Fruit fly (Drosophila melanogaster) whole organism, embryonic: ENCODE results near the gene wds.

Experiments
- Adf1 ChIP-seq: fragments of 200-800 bp; sonication (Bioruptor generic); IDR thresholded peaks from 2 replicates; pipeline ENCODE4 v1.3.6; 2022; ENCODE audit warnings: missing biosample characterization, missing genetic modification characterization
- Bgb ChIP-seq: fragments of 200-800 bp; sonication (Bioruptor generic); IDR thresholded peaks from 2 replicates; pipeline ENCODE4 v1.3.6; 2022; ENCODE audit warnings: missing biosample characterization, missing genetic modification characterization; ENCODE audit not compliant: partially characterized antibody
- CG10431 ChIP-seq: fragments of 200-800 bp; sonication (Bioruptor generic); optimal IDR thresholded peaks from 3 replicates; lab custom pipeline; 2018; ENCODE audit warnings: missing biosample characterization, mild to moderate bottlenecking, missing genetic modification characterization
- CG12104 ChIP-seq: fragments of 200-800 bp; sonication (Bioruptor generic); optimal IDR thresholded peaks from 3 replicates; lab custom pipeline; 2016; ENCODE audit warnings: missing biosample characterization, missing genetic modification characterization
- CG12299 ChIP-seq: fragments of 200-800 bp; sonication (Bioruptor generic); optimal IDR thresholded peaks from 2 replicates; lab custom pipeline; 2018; ENCODE audit warnings: missing biosample characterization, mild to moderate bottlenecking, missing genetic modification characterization
- CG12659 ChIP-seq: fragments of 200-800 bp; sonication (Bioruptor generic); optimal IDR thresholded peaks from 3 replicates; lab custom pipeline; 2017; ENCODE audit warnings: mild to moderate bottlenecking, missing biosample characterization, missing genetic modification reagents, missing genetic modification characterization
- CG13296 ChIP-seq: fragments of 200-800 bp; sonication (Bioruptor generic); optimal IDR thresholded peaks from 3 replicates; lab custom pipeline; 2018; ENCODE audit warnings: missing biosample characterization, mild to moderate bottlenecking, missing genetic modification characterization
- CG14050 ChIP-seq: fragments of 200-800 bp; sonication (Bioruptor generic); IDR thresholded peaks from 3 replicates; pipeline ENCODE4 v1.3.6; 2022; ENCODE audit warnings: missing biosample characterization, missing genetic modification characterization
- CG14441 ChIP-seq: fragments of 200-800 bp; sonication (Bioruptor generic); IDR thresholded peaks from 2 replicates; pipeline ENCODE4 v1.3.6; 2022; ENCODE audit warnings: missing biosample characterization, missing genetic modification characterization
- CG14965 ChIP-seq: fragments of 200-800 bp; sonication (Bioruptor generic); optimal IDR thresholded peaks from 2 replicates; lab custom pipeline; 2016; ENCODE audit warnings: missing biosample characterization, missing genetic modification characterization, borderline replicate concordance
- CG15011 ChIP-seq: fragments of 200-800 bp; sonication (Bioruptor generic); optimal IDR thresholded peaks from 3 replicates; lab custom pipeline; 2018; ENCODE audit warnings: missing biosample characterization, mild to moderate bottlenecking, missing genetic modification characterization
- CG15514 ChIP-seq: fragments of 200-800 bp; sonication (Bioruptor generic); optimal IDR thresholded peaks from 3 replicates; lab custom pipeline; 2017; ENCODE audit warnings: missing biosample characterization, missing genetic modification characterization, mild to moderate bottlenecking, moderate library complexity, missing genetic modification reagents
- CG17829 ChIP-seq: fragments of 200-800 bp; optimal IDR thresholded peaks from 2 replicates; lab custom pipeline; 2019; ENCODE audit warnings: missing biosample characterization, mild to moderate bottlenecking, missing genetic modification characterization, moderate library complexity
- CG2889 ChIP-seq: fragments of 200-800 bp; sonication (Bioruptor generic); IDR thresholded peaks from 3 replicates; pipeline ENCODE4 v1.3.6; 2022; ENCODE audit warnings: missing biosample characterization, missing genetic modification characterization
- CG30403 ChIP-seq: fragments of 200-800 bp; sonication (Bioruptor generic); optimal IDR thresholded peaks from 3 replicates; lab custom pipeline; 2016; ENCODE audit warnings: missing biosample characterization, missing genetic modification characterization
- CG31224 ChIP-seq: fragments of 200-800 bp; sonication (Bioruptor generic); IDR thresholded peaks from 2 replicates; pipeline ENCODE4 v1.3.6; 2022; ENCODE audit warnings: missing biosample characterization, missing genetic modification characterization
- CG34376 ChIP-seq: fragments of 200-800 bp; sonication (Bioruptor generic); optimal IDR thresholded peaks from 2 replicates; lab custom pipeline; 2018; ENCODE audit warnings: missing biosample characterization, mild to moderate bottlenecking, missing genetic modification characterization
- CG3838 ChIP-seq: fragments of 200-800 bp; sonication (Bioruptor generic); optimal IDR thresholded peaks from 3 replicates; lab custom pipeline; 2016; ENCODE audit warnings: missing biosample characterization, missing genetic modification characterization
- CG3995 ChIP-seq: fragments of 200-800 bp; sonication (Bioruptor generic); optimal IDR thresholded peaks from 3 replicates; lab custom pipeline; 2016; ENCODE audit warnings: missing biosample characterization, missing genetic modification characterization
- CG4730 ChIP-seq: fragments of 200-800 bp; sonication (Bioruptor generic); IDR thresholded peaks from 2 replicates; pipeline ENCODE4 v1.3.6; 2022; ENCODE audit warnings: missing biosample characterization, missing genetic modification characterization
- CG4820 ChIP-seq: fragments of 200-800 bp; sonication (Bioruptor generic); optimal IDR thresholded peaks from 3 replicates; lab custom pipeline; 2016; ENCODE audit warnings: missing biosample characterization, missing genetic modification characterization
- CG5953 ChIP-seq: fragments of 200-800 bp; sonication (Bioruptor generic); IDR thresholded peaks from 2 replicates; pipeline ENCODE4 v1.3.6; 2022; ENCODE audit warnings: missing biosample characterization, missing genetic modification characterization
- CG6689 ChIP-seq: fragments of 200-800 bp; sonication (Bioruptor generic); IDR thresholded peaks from 2 replicates; pipeline ENCODE4 v1.3.6; 2022; ENCODE audit warnings: missing biosample characterization, missing genetic modification characterization
- CG6813 ChIP-seq: fragments of 200-800 bp; sonication (Bioruptor generic); optimal IDR thresholded peaks from 2 replicates; lab custom pipeline; 2017; ENCODE audit warnings: missing biosample characterization, missing genetic modification characterization, mild to moderate bottlenecking, moderate library complexity, missing genetic modification reagents
- CG7372 ChIP-seq: fragments of 200-800 bp; sonication (Bioruptor generic); IDR thresholded peaks from 2 replicates; pipeline ENCODE4 v1.3.6; 2022; ENCODE audit warnings: missing biosample characterization, missing genetic modification characterization
- CG8765 ChIP-seq: fragments of 200-800 bp; sonication (Bioruptor generic); IDR thresholded peaks from 2 replicates; pipeline ENCODE4 v1.3.6; 2022; ENCODE audit warnings: missing biosample characterization, missing genetic modification characterization
- Dad ChIP-seq: fragments of 200-800 bp; sonication (Bioruptor generic); optimal IDR thresholded peaks from 3 replicates; lab custom pipeline; 2016; ENCODE audit warnings: missing biosample characterization, missing genetic modification characterization
- Dbx ChIP-seq: fragments of 200-800 bp; sonication (Bioruptor generic); IDR thresholded peaks from 3 replicates; pipeline ENCODE4 v1.3.6; 2022; ENCODE audit warnings: missing biosample characterization, missing genetic modification characterization
- Dfd ChIP-seq, 2 experiments: fragments of >200 bp; optimal IDR thresholded peaks; 2 replicates each; lab custom pipeline; 2017; ENCODE audit warnings: missing biosample characterization in 2 of 2, missing genetic modification characterization in 2 of 2
- Dip3 ChIP-seq: fragments of 200-800 bp; sonication (Bioruptor generic); optimal IDR thresholded peaks from 3 replicates; lab custom pipeline; 2016; ENCODE audit warnings: missing biosample characterization, missing genetic modification characterization
- Doc2 ChIP-seq: fragments of 200-800 bp; sonication (Bioruptor generic); IDR thresholded peaks from 2 replicates; pipeline ENCODE4 v1.3.6; 2022; ENCODE audit warnings: missing biosample characterization, missing genetic modification characterization
- Doc3 ChIP-seq: fragments of 200-800 bp; sonication (Bioruptor generic); IDR thresholded peaks from 3 replicates; pipeline ENCODE4 v1.3.6; 2022; ENCODE audit warnings: missing biosample characterization, missing genetic modification characterization; ENCODE audit not compliant: partially characterized antibody
- Ets65A ChIP-seq: fragments of 200-800 bp; sonication (Bioruptor generic); peaks from one replicate; lab custom pipeline; 2016; ENCODE audit warnings: missing biosample characterization, missing genetic modification characterization
- Fer3 ChIP-seq: fragments of 200-800 bp; sonication (Bioruptor generic); optimal IDR thresholded peaks from 2 replicates; lab custom pipeline; 2018; ENCODE audit warnings: missing biosample characterization, mild to moderate bottlenecking, missing genetic modification characterization, moderate library complexity
- HLH3B ChIP-seq: fragments of 200-800 bp; sonication (Bioruptor generic); IDR thresholded peaks from 2 replicates; pipeline ENCODE4 v1.3.6; 2022; ENCODE audit warnings: missing biosample characterization, missing genetic modification characterization
- Hand ChIP-seq: fragments of 200-800 bp; sonication (Bioruptor generic); optimal IDR thresholded peaks from 2 replicates; lab custom pipeline; 2017; ENCODE audit warnings: mild to moderate bottlenecking, missing biosample characterization, missing genetic modification reagents, missing genetic modification characterization
- Mes4 ChIP-seq: fragments of 200-800 bp; sonication (Bioruptor generic); optimal IDR thresholded peaks from 2 replicates; lab custom pipeline; 2016; ENCODE audit warnings: missing biosample characterization, missing genetic modification characterization
- Neu2 ChIP-seq: fragments of 200-800 bp; sonication (Bioruptor generic); optimal IDR thresholded peaks from 3 replicates; lab custom pipeline; 2016; ENCODE audit warnings: missing biosample characterization, missing genetic modification characterization, borderline replicate concordance
- Oaz ChIP-seq: fragments of 200-800 bp; sonication (Bioruptor generic); IDR thresholded peaks from 2 replicates; pipeline ENCODE4 v1.3.6; 2022; ENCODE audit warnings: missing biosample characterization, missing genetic modification characterization
- Oli ChIP-seq: fragments of 200-800 bp; sonication (Bioruptor generic); optimal IDR thresholded peaks from 2 replicates; lab custom pipeline; 2018; ENCODE audit warnings: missing biosample characterization, mild to moderate bottlenecking, missing genetic modification characterization, moderate library complexity
- caup ChIP-seq: fragments of 200-800 bp; sonication (Bioruptor generic); optimal IDR thresholded peaks from 3 replicates; lab custom pipeline; 2017; ENCODE audit warnings: missing biosample characterization, mild to moderate bottlenecking, missing genetic modification characterization, moderate library complexity; ENCODE audit not compliant: severe bottlenecking
- corto ChIP-seq: fragments of 200-800 bp; sonication (Bioruptor generic); optimal IDR thresholded peaks from 2 replicates; lab custom pipeline; 2016; ENCODE audit warnings: missing biosample characterization, mild to moderate bottlenecking, missing genetic modification characterization, moderate library complexity
- cwo ChIP-seq: fragments of 200-800 bp; sonication (Bioruptor generic); optimal IDR thresholded peaks from 3 replicates; lab custom pipeline; 2017; ENCODE audit warnings: missing biosample characterization, missing genetic modification characterization, mild to moderate bottlenecking, moderate library complexity, missing genetic modification reagents
- da ChIP-seq: fragments of 200-800 bp; sonication (Bioruptor generic); optimal IDR thresholded peaks from 2 replicates; lab custom pipeline; 2016; ENCODE audit warnings: missing biosample characterization, missing genetic modification characterization
- dpn ChIP-seq, 2 experiments: fragments of 200-800 bp; sonication (Bioruptor generic); optimal IDR thresholded peaks; 3 replicates each; lab custom pipeline; 2016; ENCODE audit warnings: missing biosample characterization in 2 of 2, missing genetic modification characterization in 2 of 2
- en ChIP-seq: fragments of 200-800 bp; sonication (Bioruptor generic); optimal IDR thresholded peaks from 2 replicates; lab custom pipeline; 2016; ENCODE audit warnings: missing biosample characterization, missing genetic modification characterization
- seq ChIP-seq: fragments of 200-800 bp; sonication (Bioruptor generic); IDR thresholded peaks from 2 replicates; pipeline ENCODE4 v1.3.6; 2022; ENCODE audit warnings: missing biosample characterization, missing genetic modification characterization
- slbo ChIP-seq: fragments of 200-800 bp; sonication (Bioruptor generic); IDR thresholded peaks from 2 replicates; pipeline ENCODE4 v1.3.6; 2022; ENCODE audit warnings: missing biosample characterization, missing genetic modification characterization
- sug ChIP-seq: fragments of 200-800 bp; optimal IDR thresholded peaks from 2 replicates; lab custom pipeline; 2019; ENCODE audit warnings: missing biosample characterization, mild to moderate bottlenecking, missing genetic modification characterization, moderate library complexity
- z ChIP-seq: fragments of 200-800 bp; sonication (Bioruptor generic); IDR thresholded peaks from 3 replicates; pipeline ENCODE4 v1.3.6; 2022; ENCODE audit warnings: missing biosample characterization, missing genetic modification characterization

wds gene

DNA sequence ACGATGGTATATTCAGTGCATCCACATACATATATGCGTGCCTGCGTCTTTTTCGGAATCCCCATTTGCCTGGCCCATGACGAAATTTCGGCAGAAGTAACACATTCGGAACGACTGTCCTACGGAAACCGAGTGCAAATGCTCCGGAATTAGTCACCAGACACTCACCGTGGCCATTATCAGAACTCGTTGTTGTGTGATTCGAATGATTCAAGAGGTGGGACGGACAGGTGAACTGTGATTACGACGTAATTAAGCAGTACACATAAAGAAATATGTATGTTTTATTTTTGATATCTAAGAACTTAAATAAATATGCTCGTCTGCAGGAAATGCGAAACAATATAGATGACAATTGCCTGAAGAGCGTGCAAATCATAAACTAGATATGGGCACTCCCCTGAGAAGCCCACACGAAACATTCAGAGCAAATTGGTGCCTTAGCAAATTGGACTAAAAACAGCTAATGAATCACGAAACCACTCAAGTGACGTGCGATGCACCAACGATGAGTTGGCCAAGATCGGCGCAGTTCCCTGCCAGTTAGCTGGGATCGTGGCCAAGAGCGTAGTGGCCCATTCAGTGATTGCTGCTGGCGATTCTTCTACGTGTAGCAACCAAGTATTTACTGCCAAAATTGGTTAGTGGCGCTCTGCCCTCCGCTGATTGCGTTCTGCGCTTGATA lies 5.7 kb downstream of the wds start (continued):
- no peak for TF ChIP-seq Oaz (GFP tag; lab: Robert Waterston, UW)
- peak; percentile 18 for TF ChIP-seq CG12104 (GFP tag; lab: Kevin White, UChicago)
- TF ChIP-seq CG8765 (GFP tag; lab: Robert Waterston, UW) = no peak
- TF ChIP-seq caup (GFP tag; lab: Kevin White, UChicago) = peak; percentile 15
- TF ChIP-seq CG15011 = peak; percentile 16
- TF ChIP-seq Dad = no peak
- peak; percentile 80 for TF ChIP-seq Ets65A (GFP tag; lab: Kevin White, UChicago)
- TF ChIP-seq CG17829 (tag; lab: Kevin White, UChicago) = no peak
- no peak for TF ChIP-seq Neu2 (GFP tag; lab: Kevin White, UChicago)
- TF ChIP-seq CG15514 (GFP tag; lab: Kevin White, UChicago) = peak; percentile 27
- TF ChIP-seq CG6813 (GFP tag; lab: Kevin White, UChicago) = no peak
- no peak for TF ChIP-seq Dfd (GFP tag; optimal IDR thresholded peaks at IDR 0.05; lab: Kevin White, UChicago)
- TF ChIP-seq seq (GFP tag; lab: Robert Waterston, UW) = peak; percentile 15; the same call in 1 of the 2 replicates
- peak; percentile 9 to 37 for TF ChIP-seq dpn (GFP tag; optimal IDR thresholded peaks at IDR 0.05; lab: Kevin White, UChicago)
- 0 out of 2 replicates have a peak, but pooled peaks have one; percentile 24 for TF ChIP-seq CG31224 (GFP tag; lab: Robert Waterston, UW)
- peak; percentile 54 for TF ChIP-seq CG12659
- TF ChIP-seq CG7372 (GFP tag; lab: Robert Waterston, UW) = no peak
- peak; percentile 34 for TF ChIP-seq corto (GFP tag; lab: Kevin White, UChicago)
- no peak for TF ChIP-seq CG14050
- peak; percentile 45 for TF ChIP-seq CG30403
- peak; percentile 75 for TF ChIP-seq sug (tag; lab: Kevin White, UChicago)
- no peak for TF ChIP-seq CG3838 (GFP tag; lab: Kevin White, UChicago)
- no peak for TF ChIP-seq HLH3B
- TF ChIP-seq slbo = 0 out of 2 replicates have a peak, but pooled peaks have one; percentile 55
- no peak for TF ChIP-seq Dbx (GFP tag; lab: Robert Waterston, UW)
- 0 out of 2 replicates have a peak, but pooled peaks have one; percentile 13 for TF ChIP-seq CG6689 (GFP tag; lab: Robert Waterston, UW)
- TF ChIP-seq CG4730 = 0 out of 2 replicates have a peak, but pooled peaks have one; percentile 6
- TF ChIP-seq CG34376 = peak; percentile 23
- TF ChIP-seq Doc2 (GFP tag; lab: Robert Waterston, UW) = no peak
- TF ChIP-seq cwo (GFP tag; lab: Kevin White, UChicago) = peak; percentile 7
- no peak for TF ChIP-seq da
- TF ChIP-seq Hand (GFP tag; lab: Kevin White, UChicago) = peak; percentile 43
- TF ChIP-seq Dip3 (GFP tag; lab: Kevin White, UChicago) = no peak
- TF ChIP-seq CG4820 (GFP tag; lab: Kevin White, UChicago) = no peak
- no peak for TF ChIP-seq CG3995
- TF ChIP-seq CG10431 (GFP tag; lab: Kevin White, UChicago) = no peak
- TF ChIP-seq Oli (tag; lab: Kevin White, UChicago) = peak; percentile 5
- no peak for TF ChIP-seq Mes4 (GFP tag; lab: Kevin White, UChicago)
- no peak for TF ChIP-seq en (GFP tag; lab: Kevin White, UChicago)
- TF ChIP-seq CG5953 (GFP tag; lab: Robert Waterston, UW) = no peak
- 0 out of 2 replicates have a peak, but pooled peaks have one; percentile 22 for TF ChIP-seq Adf1 (GFP tag; lab: Robert Waterston, UW)
- no peak for TF ChIP-seq CG12299
- TF ChIP-seq Fer3 (tag; lab: Kevin White, UChicago) = peak; percentile 8
- TF ChIP-seq CG2889 (GFP tag; lab: Robert Waterston, UW) = no peak
- no peak for TF ChIP-seq CG14965 (GFP tag; lab: Kevin White, UChicago)
- no peak for TF ChIP-seq z (GFP tag; lab: Robert Waterston, UW)
- TF ChIP-seq CG14441 (GFP tag; lab: Robert Waterston, UW) = 0 out of 2 replicates have a peak, but pooled peaks have one; percentile 24
- TF ChIP-seq Doc3 = no peak
- TF ChIP-seq Bgb (GFP tag; lab: Robert Waterston, UW) = no peak
- peak; percentile 49 for TF ChIP-seq CG13296
